Fruit fly (Drosophila melanogaster) whole organism, wandering third instar larva: Measurements from ENCODE around the gene vri.
A peak's percentile ranks its signal among the peaks of the same experiment; 100 is the strongest.

ENCODE experiments used
- Abd-B ChIP-seq: fragments of >200 bp; optimal IDR thresholded peaks from 2 replicates; lab custom pipeline; 2017; ENCODE audit warnings: missing biosample characterization, missing genetic modification characterization
- CG32264 ChIP-seq: fragments of 200-800 bp; sonication (Bioruptor generic); optimal IDR thresholded peaks from 2 replicates; lab custom pipeline; 2016; ENCODE audit warnings: missing biosample characterization, missing genetic modification characterization
- CG9705 ChIP-seq: fragments of 200-800 bp; sonication (Bioruptor generic); optimal IDR thresholded peaks from 2 replicates; lab custom pipeline; 2018; ENCODE audit warnings: missing biosample characterization, mild to moderate bottlenecking, missing genetic modification characterization
- CrebA ChIP-seq: fragments of 200-800 bp; sonication (Bioruptor generic); optimal IDR thresholded peaks from 2 replicates; lab custom pipeline; 2016; ENCODE audit warnings: missing biosample characterization, mild to moderate bottlenecking, missing genetic modification characterization, borderline replicate concordance
- Dfd ChIP-seq: fragments of >200 bp; optimal IDR thresholded peaks from 2 replicates; lab custom pipeline; 2017; ENCODE audit warnings: missing biosample characterization, missing genetic modification characterization
- Dif ChIP-seq: fragments of 200-275, 200-300 bp; sonication (Bioruptor generic); optimal IDR thresholded peaks from 2 replicates; lab custom pipeline; 2018; ENCODE audit warnings: missing biosample characterization, missing genetic modification characterization; ENCODE audit not compliant: partially characterized antibody
- GATAd ChIP-seq: sonication (Bioruptor generic); optimal IDR thresholded peaks from 2 replicates; lab custom pipeline; 2016; ENCODE audit warnings: missing biosample characterization, missing genetic modification characterization
- HLH106 ChIP-seq: fragments of 200-800 bp; optimal IDR thresholded peaks from 3 replicates; lab custom pipeline; 2019; ENCODE audit warnings: missing biosample characterization, mild to moderate bottlenecking, missing genetic modification characterization, moderate library complexity
- Hnf4 ChIP-seq: fragments of 200-800 bp; sonication (Bioruptor generic); optimal IDR thresholded peaks from 2 replicates; lab custom pipeline; 2016; ENCODE audit warnings: missing biosample characterization, mild to moderate bottlenecking, missing genetic modification characterization
- Hr78 ChIP-seq: fragments of >200 bp; optimal IDR thresholded peaks from 2 replicates; lab custom pipeline; 2017; ENCODE audit warnings: missing biosample characterization, missing genetic modification characterization
- Hr83 ChIP-seq: fragments of 200-300 bp; sonication (Bioruptor generic); optimal IDR thresholded peaks from 2 replicates; lab custom pipeline; 2016; ENCODE audit warnings: missing biosample characterization, mild to moderate bottlenecking, missing genetic modification characterization, moderate library complexity; ENCODE audit not compliant: poor library complexity, severe bottlenecking
- Jra ChIP-seq: sonication (Bioruptor generic); optimal IDR thresholded peaks from 2 replicates; lab custom pipeline; 2016; ENCODE audit warnings: missing biosample characterization, missing genetic modification characterization
- Mio ChIP-seq: sonication (Bioruptor generic); optimal IDR thresholded peaks from 2 replicates; lab custom pipeline; 2016; ENCODE audit warnings: missing biosample characterization, missing genetic modification characterization
- Myc ChIP-seq: fragments of >200 bp; optimal IDR thresholded peaks from 2 replicates; lab custom pipeline; 2017
- N ChIP-seq: fragments of >200 bp; optimal IDR thresholded peaks from 2 replicates; lab custom pipeline; 2018; ENCODE audit warnings: missing biosample characterization, missing external identifiers, missing genetic modification characterization
- OdsH ChIP-seq: fragments of 200-800 bp; sonication (Bioruptor generic); optimal IDR thresholded peaks from 2 replicates; lab custom pipeline; 2016; ENCODE audit warnings: missing biosample characterization, mild to moderate bottlenecking, missing genetic modification characterization
- Rel ChIP-seq, 2 experiments: fragments of 200-800 bp; sonication (Bioruptor generic) in 1 of 2; optimal IDR thresholded peaks; 2 replicates in 1 of 2; 3 replicates in 1 of 2; lab custom pipeline; 2016 to 2019; ENCODE audit warnings: mild to moderate bottlenecking in 2 of 2, missing biosample characterization in 2 of 2, missing genetic modification characterization in 2 of 2, moderate library complexity in 1 of 2
- Sp1 ChIP-seq: fragments of 200-800 bp; sonication (Bioruptor generic); optimal IDR thresholded peaks from 3 replicates; lab custom pipeline; 2019; ENCODE audit warnings: missing biosample characterization, mild to moderate bottlenecking, missing genetic modification characterization, moderate library complexity
- Vsx2 ChIP-seq: fragments of 200-300, 225-300 bp; sonication (Bioruptor generic); optimal IDR thresholded peaks from 2 replicates; lab custom pipeline; 2018; ENCODE audit warnings: missing biosample characterization, missing genetic modification characterization; ENCODE audit not compliant: partially characterized antibody
- br ChIP-seq: fragments of 200-800 bp; sonication (Bioruptor generic); optimal IDR thresholded peaks from 2 replicates; lab custom pipeline; 2016; ENCODE audit warnings: missing biosample characterization, missing genetic modification characterization
- brk ChIP-seq: fragments of 200-800 bp; sonication (Bioruptor generic); optimal IDR thresholded peaks from 2 replicates; lab custom pipeline; 2016; ENCODE audit warnings: missing biosample characterization, mild to moderate bottlenecking, missing genetic modification characterization
- dl ChIP-seq, 2 experiments: fragments of 175-275, 200-275 bp in 1 of 2; fragments of 200-275 bp in 1 of 2; sonication (Bioruptor generic); optimal IDR thresholded peaks; lab custom pipeline; 2018; ENCODE audit warnings: mild to moderate bottlenecking in 2 of 2, missing biosample characterization in 2 of 2, missing genetic modification characterization in 2 of 2, moderate library complexity in 2 of 2; ENCODE audit not compliant: partially characterized antibody in 2 of 2, insufficient read depth in 1 of 2
- dmrt93B ChIP-seq: fragments of 200-800 bp; sonication (Bioruptor generic); optimal IDR thresholded peaks from 2 replicates; lab custom pipeline; 2018; ENCODE audit warnings: missing biosample characterization, mild to moderate bottlenecking, missing genetic modification characterization
- dsf ChIP-seq: sonication (Bioruptor generic); optimal IDR thresholded peaks from 2 replicates; lab custom pipeline; 2016; ENCODE audit warnings: missing biosample characterization, missing genetic modification characterization, borderline replicate concordance
- ey ChIP-seq: fragments of 200-800 bp; sonication (Bioruptor generic); optimal IDR thresholded peaks from 2 replicates; lab custom pipeline; 2016; ENCODE audit warnings: missing biosample characterization, missing genetic modification characterization
- foxo ChIP-seq, 2 experiments: fragments of 200-800 bp; sonication (Bioruptor generic); optimal IDR thresholded peaks; 2 replicates in 1 of 2; 3 replicates in 1 of 2; lab custom pipeline; 2016 to 2017; ENCODE audit warnings: missing biosample characterization in 2 of 2, missing genetic modification characterization in 2 of 2
- fru ChIP-seq: fragments of 200-800 bp; sonication (Bioruptor generic); optimal IDR thresholded peaks from 3 replicates; lab custom pipeline; 2016; ENCODE audit warnings: missing biosample characterization, mild to moderate bottlenecking, missing genetic modification characterization
- h ChIP-seq: fragments of 200-800 bp; sonication (Bioruptor generic); optimal IDR thresholded peaks from 3 replicates; lab custom pipeline; 2016; ENCODE audit warnings: missing biosample characterization, mild to moderate bottlenecking, missing genetic modification characterization
- jim ChIP-seq: fragments of 175-275, 200-325 bp; sonication (Bioruptor generic); optimal IDR thresholded peaks from 2 replicates; lab custom pipeline; 2016; ENCODE audit warnings: missing biosample characterization, mild to moderate bottlenecking, missing genetic modification characterization
- lola ChIP-seq: fragments of >200 bp; optimal IDR thresholded peaks from 2 replicates; lab custom pipeline; 2017; ENCODE audit warnings: missing biosample characterization, missing genetic modification characterization
- pan ChIP-seq: fragments of >200 bp; optimal IDR thresholded peaks from 2 replicates; lab custom pipeline; 2017
- psq ChIP-seq: fragments of 200-800 bp; sonication (Bioruptor generic); optimal IDR thresholded peaks from 3 replicates; lab custom pipeline; 2017; ENCODE audit warnings: missing biosample characterization, mild to moderate bottlenecking, missing genetic modification characterization, moderate library complexity
- rgr ChIP-seq: fragments of 200-800 bp; sonication (Bioruptor generic); optimal IDR thresholded peaks from 3 replicates; lab custom pipeline; 2016; ENCODE audit warnings: missing biosample characterization, mild to moderate bottlenecking, missing genetic modification characterization
- sage ChIP-seq: fragments of 200-800 bp; sonication (Bioruptor generic); optimal IDR thresholded peaks from 2 replicates; lab custom pipeline; 2016; ENCODE audit warnings: missing biosample characterization, mild to moderate bottlenecking, missing genetic modification characterization
- sv ChIP-seq: fragments of 200-800 bp; sonication (Bioruptor generic); optimal IDR thresholded peaks from 3 replicates; lab custom pipeline; 2016; ENCODE audit warnings: missing biosample characterization, missing genetic modification characterization
- tai ChIP-seq: sonication (Bioruptor generic); optimal IDR thresholded peaks from 2 replicates; lab custom pipeline; 2016; ENCODE audit warnings: missing biosample characterization, missing genetic modification characterization
- usp ChIP-seq: fragments of >200 bp; optimal IDR thresholded peaks from 2 replicates; lab custom pipeline; 2017; ENCODE audit warnings: missing biosample characterization, missing genetic modification characterization
- woc ChIP-seq: sonication (Bioruptor generic); optimal IDR thresholded peaks from 2 replicates; lab custom pipeline; 2016; ENCODE audit warnings: missing biosample characterization, mild to moderate bottlenecking, missing genetic modification characterization

vri gene

dm6 chr2L:5287599-5288261, 1.0 kb upstream of the vri start (continued):
- TF ChIP-seq Rel (GFP tag; optimal IDR thresholded peaks at IDR 0.05; lab: Kevin White, UChicago) (peak; percentile 71), Rel (tag; optimal IDR thresholded peaks at IDR 0.05; lab: Kevin White, UChicago) (peak; percentile 60), rgr (GFP tag; lab: Kevin White, UChicago) (peak; percentile 81), dmrt93B (GFP tag; lab: Kevin White, UChicago) (peak; percentile 82), GATAd (GFP tag; lab: Kevin White, UChicago) (no peak), sage (GFP tag; lab: Kevin White, UChicago) (peak; percentile 76), Hr78 (GFP tag; lab: Kevin White, UChicago) (no peak), fru (GFP tag; lab: Kevin White, UChicago) (peak; percentile 90), psq (GFP tag; lab: Kevin White, UChicago) (peak; percentile 72), dsf (GFP tag; lab: Kevin White, UChicago) (no peak), tai (GFP tag; lab: Kevin White, UChicago) (no peak)
- TF ChIP-seq, all 38 proteins: peak for 23

- TF ChIP-seq h (GFP tag; lab: Kevin White, UChicago) (peak; percentile 41), Myc (lab: Kevin White, UChicago) (no peak), Hnf4 (peak; percentile 47), lola (no peak), dsf (GFP tag; lab: Kevin White, UChicago) (peak; percentile 0), OdsH (peak; percentile 73), tai (GFP tag; lab: Kevin White, UChicago) (no peak), pan (lab: Kevin White, UChicago) (no peak), Sp1 (GFP tag; lab: Kevin White, UChicago) (peak; percentile 45), usp (GFP tag; lab: Kevin White, UChicago) (no peak), N (GFP tag; lab: Kevin White, UChicago) (no peak), br (GFP tag; lab: Kevin White, UChicago) (peak; percentile 35), fru (GFP tag; lab: Kevin White, UChicago) (peak; percentile 12), Mio (GFP tag; lab: Kevin White, UChicago) (no peak), Dfd (GFP tag; lab: Kevin White, UChicago) (no peak), brk (GFP tag; lab: Kevin White, UChicago) (no peak), Hr83 (GFP tag; lab: Kevin White, UChicago) (no peak), sage (GFP tag; lab: Kevin White, UChicago) (no peak), Vsx2 (GFP tag; lab: Kevin White, UChicago) (no peak), dl (GFP tag; optimal IDR thresholded peaks at IDR 0.05; lab: Kevin White, UChicago; ENCODE audit: insufficient read depth in 1 of 2, partially characterized antibody in 2 of 2) (no peak), sv (no peak), rgr (GFP tag; lab: Kevin White, UChicago) (peak; percentile 24), CrebA (GFP tag; lab: Kevin White, UChicago) (no peak), HLH106 (tag; lab: Kevin White, UChicago) (peak; percentile 43), psq (GFP tag; lab: Kevin White, UChicago) (no peak), Jra (no peak), Rel (GFP tag; optimal IDR thresholded peaks at IDR 0.05; lab: Kevin White, UChicago) (no peak), Rel (tag; optimal IDR thresholded peaks at IDR 0.05; lab: Kevin White, UChicago) (no peak), Dif (GFP tag; lab: Kevin White, UChicago) (no peak), dmrt93B (GFP tag; lab: Kevin White, UChicago) (no peak), CG9705 (no peak), foxo (GFP tag; optimal IDR thresholded peaks at IDR 0.05; lab: Kevin White, UChicago) (peak in 1 of 2 experiments; percentile 4), jim (GFP tag; lab: Kevin White, UChicago) (no peak), woc (GFP tag; lab: Kevin White, UChicago) (no peak), Abd-B (GFP tag; lab: Kevin White, UChicago) (no peak), Hr78 (GFP tag; lab: Kevin White, UChicago) (no peak), CG32264 (GFP tag; lab: Kevin White, UChicago) (no peak), GATAd (GFP tag; lab: Kevin White, UChicago) (no peak), ey (GFP tag; lab: Kevin White, UChicago) (peak; percentile 45)
Measured at dm6 chr2L:5288262-5288621, 502 bp upstream of the vri start.
